Worm (Caenorhabditis elegans) whole organism, L4 larva: Measurements from ENCODE around the gene C18B2.5.

Experiments used
- F26F4.8 ChIP-seq: fragments of 200-800 bp; sonication (Bioruptor generic); conservative IDR thresholded peaks from 2 replicates; pipeline ENCODE4 v1.3.6; 2022; ENCODE audit warnings: missing genetic modification characterization, missing compliant biosample characterization
- F37D6.2 ChIP-seq: sonication (generic microtip); optimal IDR thresholded peaks from 2 replicates; lab custom pipeline; 2016; ENCODE audit warnings: mild to moderate bottlenecking, missing genetic modification characterization, missing compliant biosample characterization
- F49E8.2 ChIP-seq: sonication (generic microtip); optimal IDR thresholded peaks from 2 replicates; lab custom pipeline; 2016; ENCODE audit warnings: missing compliant biosample characterization, mild to moderate bottlenecking, missing genetic modification characterization, borderline replicate concordance
- T26A8.4 ChIP-seq: fragments of 200-800 bp; sonication (Bioruptor generic); IDR thresholded peaks from 2 replicates; pipeline ENCODE4 v1.3.6; 2022; ENCODE audit warnings: missing genetic modification characterization, missing compliant biosample characterization
- Y105C5A.15 ChIP-seq: fragments of 200-800 bp; sonication (Bioruptor generic); IDR thresholded peaks from 2 replicates; pipeline ENCODE4 v1.3.6; 2022; ENCODE audit warnings: missing genetic modification characterization, missing compliant biosample characterization
- Y48G9A.11 ChIP-seq: fragments of 200-800 bp; sonication (Bioruptor generic); IDR thresholded peaks from 2 replicates; pipeline ENCODE4 v1.3.6; 2022; ENCODE audit warnings: missing genetic modification reagents, missing genetic modification characterization, missing compliant biosample characterization
- Y75B8A.6 ChIP-seq: fragments of 200-800 bp; sonication (Bioruptor generic); IDR thresholded peaks from 2 replicates; pipeline ENCODE4 v1.3.6; 2022; ENCODE audit warnings: missing genetic modification reagents, missing genetic modification characterization, missing compliant biosample characterization
- ZK337.2 ChIP-seq: fragments of 200-800 bp; sonication (Bioruptor generic); IDR thresholded peaks from 2 replicates; pipeline ENCODE4 v1.3.6; 2022; ENCODE audit warnings: missing genetic modification reagents, missing genetic modification characterization, missing compliant biosample characterization
- aly-2 ChIP-seq: sonication (generic microtip); optimal IDR thresholded peaks from 2 replicates; lab custom pipeline; 2018; ENCODE audit warnings: missing biosample characterization, missing genetic modification characterization
- ceh-20 ChIP-seq: fragments of 200-800 bp; sonication (Bioruptor generic); IDR thresholded peaks from 2 replicates; pipeline ENCODE4 v1.3.6; 2022; ENCODE audit warnings: missing genetic modification reagents, missing genetic modification characterization, missing compliant biosample characterization
- ceh-28 ChIP-seq: fragments of 150-350 bp; optimal IDR thresholded peaks from 2 replicates; lab custom pipeline; 2014; ENCODE audit warnings: missing biosample characterization, missing genetic modification reagents, missing genetic modification characterization
- ceh-32 ChIP-seq: sonication (generic microtip); optimal IDR thresholded peaks from 2 replicates; lab custom pipeline; 2016; ENCODE audit warnings: mild to moderate bottlenecking, missing genetic modification characterization, missing compliant biosample characterization; ENCODE audit not compliant: poor library complexity
- ceh-44 ChIP-seq: fragments of 200-800 bp; sonication (Bioruptor generic); IDR thresholded peaks from 2 replicates; pipeline ENCODE4 v1.3.6; 2022; ENCODE audit warnings: missing genetic modification reagents, missing genetic modification characterization, missing compliant biosample characterization
- ctbp-1 ChIP-seq: fragments of 200-800 bp; sonication (Bioruptor generic); IDR thresholded peaks from 2 replicates; pipeline ENCODE4 v1.3.6; 2022; ENCODE audit warnings: missing genetic modification reagents, missing genetic modification characterization, missing compliant biosample characterization
- dmd-6 ChIP-seq: fragments of 200-800 bp; sonication (Bioruptor generic); IDR thresholded peaks from 2 replicates; pipeline ENCODE4 v1.3.6; 2022; ENCODE audit warnings: missing genetic modification reagents, missing genetic modification characterization, missing compliant biosample characterization
- dmd-9 ChIP-seq: fragments of 200-800 bp; sonication (Bioruptor generic); IDR thresholded peaks from 2 replicates; pipeline ENCODE4 v1.3.6; 2022; ENCODE audit warnings: missing genetic modification reagents, missing genetic modification characterization, missing compliant biosample characterization
- dpl-1 ChIP-seq: fragments of 150-350 bp; optimal IDR thresholded peaks from 2 replicates; lab custom pipeline; 2014; ENCODE audit warnings: missing biosample characterization, missing genetic modification reagents, missing genetic modification characterization
- dve-1 ChIP-seq: sonication (generic microtip); optimal IDR thresholded peaks from 2 replicates; lab custom pipeline; 2017; ENCODE audit warnings: antibody characterized with exemption, mild to moderate bottlenecking, missing genetic modification characterization, missing compliant biosample characterization; ENCODE audit not compliant: insufficient read depth
- egl-27 ChIP-seq: sonication (generic microtip); optimal IDR thresholded peaks from 3 replicates; lab custom pipeline; 2017; ENCODE audit warnings: missing biosample characterization, missing genetic modification reagents, missing genetic modification characterization
- gei-8 ChIP-seq: fragments of 200-800 bp; sonication (Bioruptor generic); optimal IDR thresholded peaks from 2 replicates; lab custom pipeline; 2018; ENCODE audit warnings: mild to moderate bottlenecking, missing genetic modification characterization, missing compliant biosample characterization
- lin-15B ChIP-seq: fragments of 150-350 bp; sonication (generic microtip); optimal IDR thresholded peaks from 3 replicates; lab custom pipeline; 2014; ENCODE audit warnings: missing biosample characterization, missing genetic modification characterization
- lsy-2 ChIP-seq, 2 experiments: fragments of 150-350 bp in 1 of 2; sonication (generic microtip) in 1 of 2; optimal IDR thresholded peaks; 2 replicates each; lab custom pipeline; 2014 to 2017; ENCODE audit warnings: missing biosample characterization in 2 of 2, missing genetic modification characterization in 2 of 2
- madf-9 ChIP-seq: fragments of 200-800 bp; sonication (Bioruptor generic); conservative IDR thresholded peaks from 2 replicates; pipeline ENCODE4 v1.3.6; 2022; ENCODE audit warnings: missing genetic modification reagents, missing genetic modification characterization, missing compliant biosample characterization
- mes-2 ChIP-seq: sonication (generic microtip); optimal IDR thresholded peaks from 2 replicates; lab custom pipeline; 2016; ENCODE audit warnings: missing genotype, mild to moderate bottlenecking, missing genetic modification characterization, missing compliant biosample characterization; ENCODE audit not compliant: poor library complexity, severe bottlenecking
- nhr-102 ChIP-seq: sonication (generic microtip); optimal IDR thresholded peaks from 2 replicates; lab custom pipeline; 2016; ENCODE audit warnings: mild to moderate bottlenecking, missing genetic modification characterization, moderate library complexity, missing compliant biosample characterization
- nhr-11 ChIP-seq: fragments of 150-350 bp; optimal IDR thresholded peaks from 2 replicates; lab custom pipeline; 2014; ENCODE audit warnings: missing biosample characterization, missing genetic modification characterization
- nhr-237 ChIP-seq: sonication (generic microtip); optimal IDR thresholded peaks from 2 replicates; lab custom pipeline; 2017; ENCODE audit warnings: missing biosample characterization, missing genetic modification characterization
- nhr-48 ChIP-seq: sonication (generic microtip); optimal IDR thresholded peaks from 2 replicates; lab custom pipeline; 2016; ENCODE audit warnings: mild to moderate bottlenecking, missing genetic modification characterization, missing compliant biosample characterization
- nhr-6 ChIP-seq: fragments of 150-350 bp; optimal IDR thresholded peaks from 2 replicates; lab custom pipeline; 2014; ENCODE audit warnings: missing biosample characterization, missing genetic modification characterization
- pqm-1 ChIP-seq: sonication (generic microtip); optimal IDR thresholded peaks from 2 replicates; lab custom pipeline; 2017; ENCODE audit warnings: missing biosample characterization, missing genetic modification characterization
- rbr-2 ChIP-seq: sonication (generic microtip); optimal IDR thresholded peaks from 2 replicates; lab custom pipeline; 2016; ENCODE audit warnings: missing genotype, missing genetic modification characterization, missing compliant biosample characterization
- saeg-2 ChIP-seq: fragments of 200-800 bp; sonication (Bioruptor generic); IDR thresholded peaks from 2 replicates; pipeline ENCODE4 v1.3.6; 2022; ENCODE audit warnings: missing genetic modification reagents, missing genetic modification characterization, missing compliant biosample characterization
- sdz-12 ChIP-seq: fragments of 200-800 bp; sonication (Bioruptor generic); optimal IDR thresholded peaks from 2 replicates; lab custom pipeline; 2018; ENCODE audit warnings: mild to moderate bottlenecking, missing genetic modification characterization, missing compliant biosample characterization
- snpc-1.2 ChIP-seq: fragments of 200-800 bp; sonication (Bioruptor generic); IDR thresholded peaks from 2 replicates; pipeline ENCODE4 v1.3.6; 2022; ENCODE audit warnings: missing genetic modification reagents, missing genetic modification characterization, missing compliant biosample characterization
- snpc-4 ChIP-seq: fragments of 150-350 bp; optimal IDR thresholded peaks from 2 replicates; lab custom pipeline; 2014; ENCODE audit warnings: missing biosample characterization, missing genetic modification characterization
- spr-3 ChIP-seq: fragments of 200-800 bp; sonication (Bioruptor generic); optimal IDR thresholded peaks from 2 replicates; lab custom pipeline; 2018; ENCODE audit warnings: mild to moderate bottlenecking, missing genetic modification characterization, missing compliant biosample characterization
- tra-1 ChIP-seq: fragments of 200-800 bp; sonication (Bioruptor generic); IDR thresholded peaks from 2 replicates; pipeline ENCODE4 v1.3.6; 2022; ENCODE audit warnings: missing genetic modification reagents, missing genetic modification characterization, missing compliant biosample characterization
- unc-39 ChIP-seq: sonication (generic microtip); optimal IDR thresholded peaks from 2 replicates; lab custom pipeline; 2017; ENCODE audit warnings: missing biosample characterization, missing genetic modification characterization
- unc-62 ChIP-seq, 3 experiments: fragments of 150-350 bp in 1 of 3; sonication (generic microtip); optimal IDR thresholded peaks in 2 of 3; peaks in 1 of 3; 1 replicate in 1 of 3; 2 replicates in 2 of 3; lab custom pipeline; 2014 to 2017; ENCODE audit warnings: missing biosample characterization in 3 of 3, missing genetic modification characterization in 3 of 3, missing genetic modification reagents in 3 of 3, missing genotype in 1 of 3
- vab-7 ChIP-seq: fragments of 200-800 bp; sonication (Bioruptor generic); IDR thresholded peaks from 2 replicates; pipeline ENCODE4 v1.3.6; 2022; ENCODE audit warnings: missing genetic modification reagents, missing genetic modification characterization, missing compliant biosample characterization
- zag-1 ChIP-seq: fragments of 150-350 bp; optimal IDR thresholded peaks from 2 replicates; lab custom pipeline; 2014; ENCODE audit warnings: missing biosample characterization, missing genetic modification characterization
- zfp-2 ChIP-seq: sonication (generic microtip); optimal IDR thresholded peaks from 2 replicates; lab custom pipeline; 2016; ENCODE audit warnings: mild to moderate bottlenecking, missing genetic modification characterization, missing compliant biosample characterization
- zfp-3 ChIP-seq: fragments of 200-800 bp; sonication (Bioruptor generic); conservative IDR thresholded peaks from 2 replicates; pipeline ENCODE4 v1.3.6; 2022; ENCODE audit warnings: missing genetic modification reagents, missing genetic modification characterization, missing compliant biosample characterization
- ztf-11 ChIP-seq: fragments of 150-350 bp; optimal IDR thresholded peaks from 2 replicates; lab custom pipeline; 2014; ENCODE audit warnings: missing biosample characterization, missing genetic modification characterization
- ztf-7 ChIP-seq: fragments of 150-350 bp; optimal IDR thresholded peaks from 2 replicates; lab custom pipeline; 2014; ENCODE audit warnings: missing biosample characterization, missing genetic modification characterization

Gene C18B2.5

DNA sequence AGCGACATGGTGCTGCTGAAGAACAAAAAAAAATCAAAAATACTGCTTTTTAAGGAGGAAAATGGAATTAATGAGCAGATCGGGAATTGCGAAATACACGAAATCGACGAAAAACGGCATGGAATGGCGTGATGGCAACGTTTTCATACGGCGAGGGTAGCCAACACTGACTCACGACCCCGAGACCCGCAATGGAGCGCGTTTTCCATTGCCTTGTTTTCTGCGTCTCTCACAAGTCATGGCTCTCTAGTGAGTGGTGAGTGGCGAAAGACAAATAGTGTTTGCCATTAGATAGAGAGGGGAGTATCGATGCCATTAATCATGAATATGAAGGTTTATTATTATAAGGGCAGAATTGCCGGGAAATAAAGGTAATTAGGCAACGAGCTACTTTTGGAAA is 5.2 kb downstream of the C18B2.5 start, which contains the start of gene C18B2.4 (continued):
- TF ChIP-seq sdz-12 (no peak), unc-39 (tag; lab: Kevin White, UChicago) (no peak), F49E8.2 (tag; lab: Kevin White, UChicago) (no peak), nhr-6 (tag; lab: Kevin White, UChicago) (peak; percentile 80), snpc-1.2 (GFP tag; lab: Robert Waterston, UW) (no peak), egl-27 (no peak), unc-62 (GFP tag; optimal IDR thresholded peaks at IDR 0.05 in 1 of 2; lab: Kevin White, UChicago) (peak in 1 of 2 experiments; percentile 53), unc-62 (tag; optimal IDR thresholded peaks at IDR 0.05; lab: Kevin White, UChicago) (no peak), dmd-6 (peak; percentile 75), zag-1 (tag; lab: Kevin White, UChicago) (no peak), ztf-11 (tag; lab: Kevin White, UChicago) (no peak), T26A8.4 (GFP tag; lab: Robert Waterston, UW) (0 out of 2 replicates have a peak, but pooled peaks have one; percentile 32), F26F4.8 (no peak), nhr-48 (no peak), snpc-4 (tag; lab: Kevin White, UChicago) (no peak), spr-3 (no peak), lsy-2 (tag; optimal IDR thresholded peaks at IDR 0.05; lab: Kevin White, UChicago) (peak; percentile 24 to 80), pqm-1 (tag; lab: Kevin White, UChicago) (peak; percentile 62), Y75B8A.6 (no peak), Y48G9A.11 (GFP tag; lab: Robert Waterston, UW) (no peak), zfp-3 (no peak), F37D6.2 (peak; percentile 13), lin-15B (tag; lab: Kevin White, UChicago) (no peak), dmd-9 (no peak), dve-1 (tag; lab: Kevin White, UChicago) (peak; percentile 79), ceh-20 (GFP tag; lab: Robert Waterston, UW) (peak; percentile 87), vab-7 (peak; percentile 40; the same call in 1 of the 2 replicates), aly-2 (tag; lab: Kevin White, UChicago) (no peak), ceh-28 (tag; lab: Kevin White, UChicago) (no peak), ctbp-1 (GFP tag; lab: Robert Waterston, UW) (peak; percentile 65; the same call in 1 of the 2 replicates), nhr-102 (peak; percentile 12), nhr-237 (tag; lab: Kevin White, UChicago) (no peak), ztf-7 (tag; lab: Kevin White, UChicago) (no peak), zfp-2 (tag; lab: Kevin White, UChicago) (no peak)
- TF ChIP-seq, all 104 proteins: peak for 37

DNA sequence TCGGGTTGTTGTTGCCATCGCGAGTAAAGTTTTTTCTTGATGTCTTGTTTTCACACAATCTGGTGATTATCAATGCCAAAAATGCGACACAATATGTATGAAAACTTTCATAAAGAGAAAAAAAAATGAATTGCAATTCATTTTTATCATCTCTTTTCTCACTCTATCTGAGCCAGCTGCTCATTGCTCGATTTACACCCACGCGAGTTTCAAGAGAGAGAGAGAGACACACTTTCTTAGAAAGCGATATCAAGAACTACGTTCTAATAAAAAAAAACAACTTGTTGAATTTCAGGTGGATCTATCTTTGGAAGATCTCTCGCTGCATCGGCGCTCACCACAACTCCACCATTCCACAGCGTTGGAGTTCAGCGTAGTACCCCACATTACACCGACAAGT is 8.3 kb downstream of the C18B2.5 start:
- TF ChIP-seq gei-8 (GFP tag; lab: Kevin White, UChicago) = no peak
- no peak for TF ChIP-seq ctbp-1 (GFP tag; lab: Robert Waterston, UW)
- TF ChIP-seq rbr-2 (tag; lab: Kevin White, UChicago) = no peak
- TF ChIP-seq madf-9 (GFP tag; lab: Robert Waterston, UW) = no peak
- TF ChIP-seq egl-27 = no peak
- TF ChIP-seq zfp-2 (tag; lab: Kevin White, UChicago) = no peak
- no peak for TF ChIP-seq saeg-2
- no peak for TF ChIP-seq ceh-32 (tag; lab: Kevin White, UChicago)
- TF ChIP-seq unc-62 (GFP tag; optimal IDR thresholded peaks at IDR 0.05 in 1 of 2; lab: Kevin White, UChicago) = no peak
- no peak for TF ChIP-seq unc-62 (tag; optimal IDR thresholded peaks at IDR 0.05; lab: Kevin White, UChicago)
- no peak for TF ChIP-seq dpl-1 (GFP tag; lab: Kevin White, UChicago)
- TF ChIP-seq ZK337.2 (GFP tag; lab: Robert Waterston, UW) = no peak
- TF ChIP-seq Y105C5A.15 (GFP tag; lab: Robert Waterston, UW) = no peak
- TF ChIP-seq nhr-102 = no peak
- no peak for TF ChIP-seq tra-1 (GFP tag; lab: Robert Waterston, UW)
- no peak for TF ChIP-seq mes-2 (tag; lab: Kevin White, UChicago)
- no peak for TF ChIP-seq nhr-11 (tag; lab: Kevin White, UChicago)
- TF ChIP-seq ceh-44 (GFP tag; lab: Robert Waterston, UW) = no peak
- TF ChIP-seq, all 104 proteins: peak for 0
